Fruit fly (Drosophila melanogaster) whole organism, embryonic: ENCODE data around the gene mil.
A peak's percentile ranks its signal among the peaks of the same experiment; 100 is the strongest.

ENCODE experiments used
- Awh ChIP-seq: fragments of 200-800 bp; sonication (Bioruptor generic); IDR thresholded peaks from 2 replicates; pipeline ENCODE4, ENCODE4 v1.3.6; 2022; ENCODE audit warnings: missing biosample characterization, missing genetic modification characterization
- BEAF-32 ChIP-seq: fragments of 200-800 bp; sonication (Bioruptor generic); optimal IDR thresholded peaks from 3 replicates; lab custom pipeline; 2017; ENCODE audit warnings: missing biosample characterization, missing genetic modification characterization, mild to moderate bottlenecking, moderate library complexity, missing genetic modification reagents
- BtbVII ChIP-seq: fragments of 200-800 bp; sonication (Bioruptor generic); optimal IDR thresholded peaks from 3 replicates; lab custom pipeline; 2017; ENCODE audit warnings: missing biosample characterization, mild to moderate bottlenecking, missing genetic modification characterization
- CG10209 ChIP-seq: fragments of 200-800 bp; sonication (Bioruptor generic); optimal IDR thresholded peaks from 3 replicates; lab custom pipeline; 2017; ENCODE audit warnings: missing biosample characterization, mild to moderate bottlenecking, missing genetic modification characterization, missing genetic modification reagents
- CG11398 ChIP-seq: fragments of 200-800 bp; sonication (Bioruptor generic); optimal IDR thresholded peaks from 2 replicates; lab custom pipeline; 2016; ENCODE audit warnings: missing biosample characterization, missing genetic modification characterization
- CG11456 ChIP-seq: fragments of 200-800 bp; sonication (Bioruptor generic); IDR thresholded peaks from 3 replicates; pipeline ENCODE4 v1.3.6; 2022; ENCODE audit warnings: missing biosample characterization, missing genetic modification characterization
- CG12155 ChIP-seq: fragments of 200-800 bp; sonication (Bioruptor generic); optimal IDR thresholded peaks from 3 replicates; lab custom pipeline; 2016; ENCODE audit warnings: missing biosample characterization, missing genetic modification characterization
- CG12299 ChIP-seq: fragments of 200-800 bp; sonication (Bioruptor generic); optimal IDR thresholded peaks from 2 replicates; lab custom pipeline; 2018; ENCODE audit warnings: missing biosample characterization, mild to moderate bottlenecking, missing genetic modification characterization
- CG12391 ChIP-seq: fragments of 200-800 bp; sonication (Bioruptor generic); optimal IDR thresholded peaks from 3 replicates; lab custom pipeline; 2018; ENCODE audit warnings: missing biosample characterization, mild to moderate bottlenecking, missing genetic modification characterization, moderate library complexity
- CG13624 ChIP-seq: fragments of 200-800 bp; sonication (Bioruptor generic); optimal IDR thresholded peaks from 2 replicates; lab custom pipeline; 2016; ENCODE audit warnings: missing biosample characterization, missing genetic modification characterization
- CG14050 ChIP-seq: fragments of 200-800 bp; sonication (Bioruptor generic); IDR thresholded peaks from 3 replicates; pipeline ENCODE4 v1.3.6; 2022; ENCODE audit warnings: missing biosample characterization, missing genetic modification characterization
- CG14710 ChIP-seq: fragments of 200-800 bp; sonication (Bioruptor generic); optimal IDR thresholded peaks from 3 replicates; lab custom pipeline; 2019; ENCODE audit warnings: missing biosample characterization, mild to moderate bottlenecking, missing genetic modification characterization, moderate library complexity
- CG17359 ChIP-seq: fragments of 200-800 bp; sonication (Bioruptor generic); optimal IDR thresholded peaks from 3 replicates; lab custom pipeline; 2018; ENCODE audit warnings: missing biosample characterization, mild to moderate bottlenecking, missing genetic modification characterization, moderate library complexity
- CG2116 ChIP-seq: fragments of 200-800 bp; sonication (Bioruptor generic); optimal IDR thresholded peaks from 3 replicates; lab custom pipeline; 2018; ENCODE audit warnings: missing biosample characterization, mild to moderate bottlenecking, missing genetic modification characterization
- CG3838 ChIP-seq: fragments of 200-800 bp; sonication (Bioruptor generic); optimal IDR thresholded peaks from 3 replicates; lab custom pipeline; 2016; ENCODE audit warnings: missing biosample characterization, missing genetic modification characterization
- CG4360 ChIP-seq: fragments of 200-800 bp; sonication (Bioruptor generic); IDR thresholded peaks from 2 replicates; pipeline ENCODE4 v1.3.6; 2022; ENCODE audit warnings: missing biosample characterization, missing genetic modification characterization
- CG4424 ChIP-seq: fragments of 200-800 bp; sonication (Bioruptor generic); optimal IDR thresholded peaks from 3 replicates; lab custom pipeline; 2016; ENCODE audit warnings: missing biosample characterization, missing genetic modification characterization
- CG4730 ChIP-seq: fragments of 200-800 bp; sonication (Bioruptor generic); IDR thresholded peaks from 2 replicates; pipeline ENCODE4 v1.3.6; 2022; ENCODE audit warnings: missing biosample characterization, missing genetic modification characterization
- CG5245 ChIP-seq: fragments of 200-800 bp; sonication (Bioruptor generic); optimal IDR thresholded peaks from 3 replicates; lab custom pipeline; 2016; ENCODE audit warnings: missing biosample characterization, missing genetic modification characterization
- CG7372 ChIP-seq: fragments of 200-800 bp; sonication (Bioruptor generic); IDR thresholded peaks from 2 replicates; pipeline ENCODE4 v1.3.6; 2022; ENCODE audit warnings: missing biosample characterization, missing genetic modification characterization
- CG7987 ChIP-seq: fragments of 200-800 bp; sonication (Bioruptor generic); optimal IDR thresholded peaks from 2 replicates; lab custom pipeline; 2018; ENCODE audit warnings: missing biosample characterization, mild to moderate bottlenecking, missing genetic modification characterization, moderate library complexity
- CG8359 ChIP-seq: fragments of 200-800 bp; sonication (Bioruptor generic); optimal IDR thresholded peaks from 2 replicates; lab custom pipeline; 2017; ENCODE audit warnings: missing biosample characterization, mild to moderate bottlenecking, missing genetic modification characterization, borderline replicate concordance
- CG8388 ChIP-seq: fragments of 200-800 bp; sonication (Bioruptor generic); optimal IDR thresholded peaks from 2 replicates; lab custom pipeline; 2019; ENCODE audit warnings: missing biosample characterization, mild to moderate bottlenecking, missing genetic modification characterization, moderate library complexity
- Fer2 ChIP-seq: fragments of 200-800 bp; sonication (Bioruptor generic); optimal IDR thresholded peaks from 2 replicates; lab custom pipeline; 2018; ENCODE audit warnings: missing biosample characterization, mild to moderate bottlenecking, missing genetic modification characterization, moderate library complexity
- Gsc ChIP-seq: fragments of 200-800 bp; sonication (Bioruptor generic); IDR thresholded peaks from 2 replicates; pipeline ENCODE4 v1.3.6; 2022; ENCODE audit warnings: missing biosample characterization, missing genetic modification characterization
- H15 ChIP-seq: fragments of 200-800 bp; sonication (Bioruptor generic); IDR thresholded peaks from 3 replicates; pipeline ENCODE4 v1.3.6; 2022; ENCODE audit warnings: missing biosample characterization, missing genetic modification characterization
- HLH4C ChIP-seq: fragments of 200-800 bp; sonication (Bioruptor generic); IDR thresholded peaks from 3 replicates; pipeline ENCODE4 v1.3.6; 2022; ENCODE audit warnings: missing biosample characterization, missing genetic modification characterization; ENCODE audit not compliant: partially characterized antibody
- HLH54F ChIP-seq: fragments of 200-800 bp; sonication (Bioruptor generic); optimal IDR thresholded peaks from 3 replicates; lab custom pipeline; 2016; ENCODE audit warnings: missing biosample characterization, missing genetic modification characterization
- Hr51 ChIP-seq, 2 experiments: fragments of 200-800 bp; sonication (Bioruptor generic); optimal IDR thresholded peaks; 2 replicates in 1 of 2; 3 replicates in 1 of 2; lab custom pipeline; 2016 to 2018; ENCODE audit warnings: missing biosample characterization in 2 of 2, missing genetic modification characterization in 2 of 2, mild to moderate bottlenecking in 1 of 2, moderate library complexity in 1 of 2
- Hsf ChIP-seq: fragments of 200-800 bp; sonication (Bioruptor generic); optimal IDR thresholded peaks from 3 replicates; lab custom pipeline; 2016; ENCODE audit warnings: missing biosample characterization, missing genetic modification characterization
- Side ChIP-seq: fragments of 200-800 bp; sonication (Bioruptor generic); optimal IDR thresholded peaks from 2 replicates; lab custom pipeline; 2016; ENCODE audit warnings: missing biosample characterization, missing genetic modification characterization
- Sox102F ChIP-seq: fragments of 200-800 bp; sonication (Bioruptor generic); optimal IDR thresholded peaks from 2 replicates; lab custom pipeline; 2018; ENCODE audit warnings: missing biosample characterization, mild to moderate bottlenecking, missing genetic modification characterization, moderate library complexity
- Sry-β ChIP-seq: fragments of 200-800 bp; sonication (Bioruptor generic); optimal IDR thresholded peaks from 2 replicates; lab custom pipeline; 2018; ENCODE audit warnings: missing biosample characterization, mild to moderate bottlenecking, missing genetic modification characterization, moderate library complexity
- Sry-δ ChIP-seq: fragments of 200-800 bp; sonication (Bioruptor generic); optimal IDR thresholded peaks from 2 replicates; lab custom pipeline; 2016; ENCODE audit warnings: missing biosample characterization, missing genetic modification characterization
- TFAM ChIP-seq: fragments of 200-800 bp; sonication (Bioruptor generic); optimal IDR thresholded peaks from 2 replicates; lab custom pipeline; 2017; ENCODE audit warnings: missing biosample characterization, missing genetic modification characterization, inconsistent platforms
- ara ChIP-seq: fragments of 200-800 bp; sonication (Bioruptor generic); IDR thresholded peaks from 2 replicates; pipeline ENCODE4 v1.3.6; 2022; ENCODE audit warnings: missing biosample characterization, missing genetic modification characterization
- ase ChIP-seq: fragments of 200-800 bp; sonication (Bioruptor generic); IDR thresholded peaks from 3 replicates; pipeline ENCODE4 v1.3.6; 2022; ENCODE audit warnings: missing biosample characterization, missing genetic modification characterization
- btn ChIP-seq: fragments of 200-800 bp; sonication (Bioruptor generic); optimal IDR thresholded peaks from 2 replicates; lab custom pipeline; 2016; ENCODE audit warnings: missing biosample characterization, missing genetic modification characterization
- grau ChIP-seq: fragments of 200-800 bp; optimal IDR thresholded peaks from 3 replicates; lab custom pipeline; 2019; ENCODE audit warnings: missing biosample characterization, mild to moderate bottlenecking, missing genetic modification characterization, moderate library complexity
- gt ChIP-seq: fragments of 200-800 bp; sonication (Bioruptor generic); IDR thresholded peaks from 2 replicates; pipeline ENCODE4 v1.3.6; 2022; ENCODE audit warnings: missing biosample characterization, missing genetic modification characterization
- inv ChIP-seq: fragments of 200-800 bp; sonication (Bioruptor generic); IDR thresholded peaks from 2 replicates; pipeline ENCODE4 v1.3.6; 2022; ENCODE audit warnings: missing biosample characterization, missing genetic modification characterization; ENCODE audit not compliant: partially characterized antibody
- p53 ChIP-seq: fragments of 200-800 bp; sonication (Bioruptor generic); optimal IDR thresholded peaks from 2 replicates; lab custom pipeline; 2016; ENCODE audit warnings: missing biosample characterization, missing genetic modification characterization
- ssp ChIP-seq: fragments of 200-800 bp; sonication (Bioruptor generic); IDR thresholded peaks from 2 replicates; pipeline ENCODE4 v1.3.6; 2022; ENCODE audit warnings: missing biosample characterization, missing genetic modification characterization
- stc ChIP-seq: fragments of 200-800 bp; sonication (Bioruptor generic); IDR thresholded peaks from 2 replicates; pipeline ENCODE4 v1.3.6; 2022; ENCODE audit warnings: missing biosample characterization, missing genetic modification characterization
- tin ChIP-seq: fragments of 200-800 bp; sonication (Bioruptor generic); optimal IDR thresholded peaks from 3 replicates; lab custom pipeline; 2016; ENCODE audit warnings: missing biosample characterization, missing genetic modification characterization
- tna ChIP-seq: fragments of 200-800 bp; sonication (Bioruptor generic); IDR thresholded peaks from 2 replicates; pipeline ENCODE4 v1.3.6; 2022; ENCODE audit warnings: missing biosample characterization, missing genetic modification characterization; ENCODE audit not compliant: partially characterized antibody
- twi ChIP-seq: fragments of 200-800 bp; optimal IDR thresholded peaks from 2 replicates; lab custom pipeline; 2019; ENCODE audit warnings: missing biosample characterization, mild to moderate bottlenecking, missing genetic modification characterization, moderate library complexity
- wek ChIP-seq: fragments of 200-800 bp; sonication (Bioruptor generic); optimal IDR thresholded peaks from 3 replicates; lab custom pipeline; 2018; ENCODE audit warnings: missing biosample characterization, mild to moderate bottlenecking, missing genetic modification characterization, moderate library complexity

mil gene

DNA sequence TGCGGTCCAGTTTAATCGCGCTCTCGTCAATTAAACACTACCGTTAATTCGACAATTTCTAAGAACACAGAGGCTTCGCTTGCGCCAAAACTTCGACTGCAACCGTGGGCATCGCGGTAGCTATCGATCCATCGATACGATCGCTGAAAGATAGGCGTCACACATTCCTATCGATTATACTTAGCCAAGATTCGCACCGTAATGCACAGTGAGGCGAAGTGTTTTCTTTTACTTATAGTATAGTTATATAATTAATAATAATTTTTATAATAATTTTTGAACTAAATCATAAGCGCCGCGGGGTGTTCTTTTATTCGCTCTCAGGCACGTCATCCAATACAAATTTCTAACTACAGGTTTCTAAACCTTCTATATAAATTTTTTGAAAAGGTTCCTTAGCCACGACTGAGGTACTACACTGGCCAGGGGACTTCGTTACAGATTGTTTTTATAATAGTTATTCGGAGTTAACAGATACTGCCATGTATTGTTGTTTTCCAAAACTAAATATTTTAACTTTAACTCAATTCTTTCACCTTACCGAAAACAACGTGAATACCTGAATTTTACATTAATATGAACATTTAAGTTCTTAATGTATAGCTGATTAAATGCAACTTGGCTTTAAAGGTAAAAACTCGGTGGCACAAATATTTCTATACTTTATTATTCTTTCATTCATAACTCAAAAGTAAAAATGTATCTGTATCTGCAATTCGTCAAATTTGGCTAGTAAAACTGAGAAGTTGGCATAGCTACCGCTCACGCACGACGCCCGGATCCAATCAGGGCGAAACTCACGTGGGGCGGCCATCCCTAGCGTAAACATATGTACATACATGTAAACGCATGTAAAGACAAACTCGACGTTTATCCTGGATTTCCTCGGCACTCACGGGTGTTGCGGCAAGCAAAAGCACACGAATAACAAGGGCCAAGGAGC lies 25.8 kb downstream of the mil start, which contains the start of the genes NSD and BOD1 (continued):
- TF ChIP-seq ssp (peak; percentile 68), wek (GFP tag; lab: Kevin White, UChicago) (no peak), stc (GFP tag; lab: Robert Waterston, UW) (no peak), Side (GFP tag; lab: Kevin White, UChicago) (no peak), gt (GFP tag; lab: Robert Waterston, UW) (peak; percentile 33; the same call in 1 of the 2 replicates), CG12391 (tag; lab: Kevin White, UChicago) (peak; percentile 48), CG10209 (peak; percentile 48), Gsc (GFP tag; lab: Robert Waterston, UW) (no peak), CG17359 (peak; percentile 48), btn (no peak), CG4424 (peak; percentile 61), ase (GFP tag; lab: Robert Waterston, UW) (peak; percentile 74), CG4730 (GFP tag; lab: Robert Waterston, UW) (0 out of 2 replicates have a peak, but pooled peaks have one; percentile 23), TFAM (no peak), CG11398 (GFP tag; lab: Kevin White, UChicago) (no peak), CG12155 (peak; percentile 6), p53 (GFP tag; lab: Kevin White, UChicago) (no peak), CG8359 (GFP tag; lab: Kevin White, UChicago) (no peak), Sox102F (GFP tag; lab: Kevin White, UChicago) (peak; percentile 40), Fer2 (tag; lab: Kevin White, UChicago) (peak; percentile 27), CG7372 (GFP tag; lab: Robert Waterston, UW) (peak; percentile 53; the same call in 1 of the 2 replicates), tin (GFP tag; lab: Kevin White, UChicago) (peak; percentile 64), CG8388 (GFP tag; lab: Kevin White, UChicago) (peak; percentile 60), tna (GFP tag; lab: Robert Waterston, UW) (peak; percentile 92), CG12299 (tag; lab: Kevin White, UChicago) (no peak), grau (tag; lab: Kevin White, UChicago) (peak; percentile 59), H15 (peak; percentile 48; the same call in 1 of the 3 replicates), CG13624 (peak; percentile 28), twi (tag; lab: Kevin White, UChicago) (no peak), inv (GFP tag; lab: Robert Waterston, UW) (peak; percentile 96), CG2116 (GFP tag; lab: Kevin White, UChicago) (peak; percentile 98), CG3838 (GFP tag; lab: Kevin White, UChicago) (no peak), BEAF-32 (GFP tag; lab: Kevin White, UChicago) (peak; percentile 84), CG7987 (GFP tag; lab: Kevin White, UChicago) (peak; percentile 20), Sry-β (peak; percentile 90), CG11456 (GFP tag; lab: Robert Waterston, UW) (peak; percentile 86), CG14050 (GFP tag; lab: Robert Waterston, UW) (peak; percentile 43; the same call in 2 of the 3 replicates), Hr51 (GFP tag; optimal IDR thresholded peaks at IDR 0.05; lab: Kevin White, UChicago) (no peak), Hsf (GFP tag; lab: Kevin White, UChicago) (no peak), CG5245 (no peak), HLH4C (peak; percentile 90), BtbVII (GFP tag; lab: Kevin White, UChicago) (no peak), Sry-δ (GFP tag; lab: Kevin White, UChicago) (peak; percentile 88), CG4360 (no peak; the same call in 1 of the 2 replicates), ara (GFP tag; lab: Robert Waterston, UW) (peak; percentile 49), Awh (GFP tag; lab: Robert Waterston, UW) (no peak), HLH54F (GFP tag; lab: Kevin White, UChicago) (peak; percentile 12), CG14710 (tag; lab: Kevin White, UChicago) (peak; percentile 61)
